Worm (Caenorhabditis elegans) whole organism, young adult: ENCODE data around the gene F54C8.7.
A peak's percentile ranks its signal among the peaks of the same experiment; 100 is the strongest.

Experiments used
- B0035.1 ChIP-seq: sonication (generic microtip); optimal IDR thresholded peaks from 2 replicates; lab custom pipeline; 2016; ENCODE audit warnings: missing genetic modification characterization, mild to moderate bottlenecking, missing compliant biosample characterization, missing genotype, missing genetic modification reagents
- B0261.1 ChIP-seq: sonication (generic microtip); optimal IDR thresholded peaks from 2 replicates; lab custom pipeline; 2016; ENCODE audit warnings: mild to moderate bottlenecking, missing genetic modification characterization, moderate library complexity, missing compliant biosample characterization
- C17E4.6 ChIP-seq: fragments of 200-800 bp; sonication (Bioruptor generic); IDR thresholded peaks from 2 replicates; pipeline ENCODE4 v1.3.6; 2022; ENCODE audit warnings: missing genetic modification reagents, missing genetic modification characterization, missing compliant biosample characterization
- F22D6.2 ChIP-seq: sonication (generic microtip); optimal IDR thresholded peaks from 2 replicates; lab custom pipeline; 2016; ENCODE audit warnings: mild to moderate bottlenecking, missing genetic modification characterization, missing compliant biosample characterization
- F37B4.10 ChIP-seq: fragments of 200-800 bp; sonication (Bioruptor generic); IDR thresholded peaks from 2 replicates; pipeline ENCODE4 v1.3.6; 2022; ENCODE audit warnings: missing genetic modification characterization, missing compliant biosample characterization
- F39B2.1 ChIP-seq: fragments of 200-800 bp; sonication (Bioruptor generic); IDR thresholded peaks from 2 replicates; pipeline ENCODE4 v1.3.6; 2022; ENCODE audit warnings: missing genetic modification reagents, missing genetic modification characterization, missing compliant biosample characterization
- K12H6.12 ChIP-seq: fragments of 200-800 bp; sonication (Bioruptor generic); optimal IDR thresholded peaks from 2 replicates; lab custom pipeline; 2018; ENCODE audit warnings: mild to moderate bottlenecking, missing genetic modification characterization, missing compliant biosample characterization
- Y79H2A.3 ChIP-seq: fragments of 200-800 bp; sonication (Bioruptor generic); conservative IDR thresholded peaks from 2 replicates; pipeline ENCODE4 v1.3.6; 2022; ENCODE audit warnings: missing genetic modification reagents, missing genetic modification characterization, missing compliant biosample characterization
- ZK185.1 ChIP-seq: sonication (generic microtip); optimal IDR thresholded peaks from 2 replicates; lab custom pipeline; 2016; ENCODE audit warnings: mild to moderate bottlenecking, missing genetic modification characterization, missing compliant biosample characterization; ENCODE audit not compliant: poor library complexity, severe bottlenecking
- akir-1 ChIP-seq: fragments of 200-800 bp; sonication (Bioruptor generic); optimal IDR thresholded peaks from 2 replicates; lab custom pipeline; 2018; ENCODE audit warnings: mild to moderate bottlenecking, missing genetic modification characterization, moderate library complexity, missing compliant biosample characterization
- ama-1 ChIP-seq, 3 experiments: fragments of 150-350 bp in 1 of 3; sonication (generic microtip) in 2 of 3; optimal IDR thresholded peaks; 2 replicates each; lab custom pipeline; 2014 to 2018; ENCODE audit warnings: missing biosample characterization in 2 of 3, missing genetic modification characterization in 2 of 3, missing genetic modification reagents in 2 of 3
- bed-2 ChIP-seq: fragments of 200-800 bp; sonication (Bioruptor generic); IDR thresholded peaks from 2 replicates; pipeline ENCODE4 v1.3.6; 2022; ENCODE audit warnings: missing genetic modification reagents, missing genetic modification characterization, missing compliant biosample characterization
- cebp-1 ChIP-seq, 2 experiments: fragments of 200-800 bp in 1 of 2; sonication (Bioruptor generic) in 1 of 2; sonication (generic microtip) in 1 of 2; IDR thresholded peaks in 1 of 2; optimal IDR thresholded peaks in 1 of 2; 2 replicates each; pipeline versions ENCODE4 v1.3.6 to Lab custom; 2017 to 2022; ENCODE audit warnings: missing compliant biosample characterization in 2 of 2, missing genetic modification characterization in 2 of 2, mild to moderate bottlenecking in 1 of 2, missing genetic modification reagents in 1 of 2, moderate library complexity in 1 of 2
- ceh-100 ChIP-seq: fragments of 200-800 bp; sonication (Bioruptor generic); IDR thresholded peaks from 2 replicates; pipeline ENCODE4 v1.3.6; 2022; ENCODE audit warnings: missing genetic modification reagents, missing genetic modification characterization, missing compliant biosample characterization
- ceh-27 ChIP-seq: fragments of 200-800 bp; sonication (Bioruptor generic); optimal IDR thresholded peaks from 2 replicates; lab custom pipeline; 2018; ENCODE audit warnings: mild to moderate bottlenecking, missing genetic modification characterization, moderate library complexity, missing compliant biosample characterization
- ceh-40 ChIP-seq: fragments of 200-800 bp; sonication (Bioruptor generic); IDR thresholded peaks from 2 replicates; pipeline ENCODE4 v1.3.6; 2022; ENCODE audit warnings: missing genetic modification characterization, missing compliant biosample characterization
- dox-1 ChIP-seq: fragments of 200-800 bp; sonication (Bioruptor generic); IDR thresholded peaks from 2 replicates; pipeline ENCODE4 v1.3.6; 2022; ENCODE audit warnings: missing genetic modification reagents, missing genetic modification characterization, missing compliant biosample characterization
- efl-1 ChIP-seq: fragments of 150-350 bp; optimal IDR thresholded peaks from 2 replicates; lab custom pipeline; 2014; ENCODE audit warnings: missing biosample characterization, missing genetic modification reagents, missing genetic modification characterization
- egrh-3 ChIP-seq: fragments of 200-800 bp; sonication (Bioruptor generic); IDR thresholded peaks from 2 replicates; pipeline ENCODE4 v1.3.6; 2022; ENCODE audit warnings: missing genetic modification reagents, missing genetic modification characterization, missing compliant biosample characterization
- ets-4 ChIP-seq: fragments of 200-800 bp; sonication (Bioruptor generic); optimal IDR thresholded peaks from 2 replicates; lab custom pipeline; 2018; ENCODE audit warnings: mild to moderate bottlenecking, missing genetic modification characterization, missing compliant biosample characterization
- hlh-26 ChIP-seq: fragments of 200-800 bp; sonication (Bioruptor generic); conservative IDR thresholded peaks from 2 replicates; pipeline ENCODE4 v1.3.6; 2022; ENCODE audit warnings: missing genetic modification reagents, missing genetic modification characterization, missing compliant biosample characterization
- hmg-20 ChIP-seq: fragments of 200-800 bp; sonication (Bioruptor generic); IDR thresholded peaks from 2 replicates; pipeline ENCODE4 v1.3.6; 2022; ENCODE audit warnings: missing genetic modification reagents, missing genetic modification characterization, missing compliant biosample characterization
- hrde-1 ChIP-seq: sonication (generic microtip); optimal IDR thresholded peaks from 2 replicates; lab custom pipeline; 2016; ENCODE audit warnings: missing genetic modification characterization, mild to moderate bottlenecking, missing compliant biosample characterization, moderate library complexity, missing genotype, missing genetic modification reagents, borderline replicate concordance
- let-607 ChIP-seq, 2 experiments: fragments of 200-800 bp in 1 of 2; sonication (Bioruptor generic) in 1 of 2; sonication (generic microtip) in 1 of 2; optimal IDR thresholded peaks; 2 replicates each; lab custom pipeline; 2016 to 2018; ENCODE audit warnings: mild to moderate bottlenecking in 2 of 2, missing compliant biosample characterization in 2 of 2, missing genetic modification characterization in 2 of 2, moderate library complexity in 2 of 2, missing genotype in 1 of 2
- lin-35 ChIP-seq, 3 experiments: fragments of 150-350 bp in 2 of 3; sonication (generic microtip) in 1 of 3; optimal IDR thresholded peaks; 2 replicates each; lab custom pipeline; 2014 to 2018; ENCODE audit warnings: missing biosample characterization in 3 of 3, missing genetic modification characterization in 3 of 3, missing genetic modification reagents in 3 of 3
- lin-40 ChIP-seq: sonication (generic microtip); optimal IDR thresholded peaks from 2 replicates; lab custom pipeline; 2016; ENCODE audit warnings: missing genetic modification characterization, mild to moderate bottlenecking, missing compliant biosample characterization, missing genotype, missing genetic modification reagents
- lin-54 ChIP-seq: fragments of 200-800 bp; sonication (Bioruptor generic); optimal IDR thresholded peaks from 2 replicates; lab custom pipeline; 2018; ENCODE audit warnings: mild to moderate bottlenecking, missing genetic modification characterization, missing compliant biosample characterization
- lsl-1 ChIP-seq: fragments of 200-800 bp; sonication (Bioruptor generic); optimal IDR thresholded peaks from 2 replicates; lab custom pipeline; 2018; ENCODE audit warnings: mild to moderate bottlenecking, missing genetic modification characterization, moderate library complexity, missing compliant biosample characterization
- madf-10 ChIP-seq: sonication (generic microtip); optimal IDR thresholded peaks from 2 replicates; lab custom pipeline; 2016; ENCODE audit warnings: mild to moderate bottlenecking, missing genetic modification characterization, missing compliant biosample characterization
- madf-6 ChIP-seq: fragments of 200-800 bp; sonication (Bioruptor generic); IDR thresholded peaks from 2 replicates; pipeline ENCODE4 v1.3.6; 2022; ENCODE audit warnings: missing genetic modification reagents, missing genetic modification characterization, missing compliant biosample characterization
- mcd-1 ChIP-seq: fragments of 200-800 bp; sonication (Bioruptor generic); IDR thresholded peaks from 2 replicates; pipeline ENCODE4 v1.3.6; 2022; ENCODE audit warnings: missing genetic modification reagents, missing genetic modification characterization, missing compliant biosample characterization
- nhr-90 ChIP-seq: sonication (generic microtip); optimal IDR thresholded peaks from 2 replicates; lab custom pipeline; 2016; ENCODE audit warnings: missing genotype, mild to moderate bottlenecking, missing genetic modification characterization, missing compliant biosample characterization
- rec-8 ChIP-seq, 2 experiments: sonication (generic microtip); optimal IDR thresholded peaks; 2 replicates each; lab custom pipeline; 2016; ENCODE audit warnings: mild to moderate bottlenecking in 2 of 2, missing genetic modification characterization in 2 of 2, missing genetic modification reagents in 2 of 2, missing genotype in 2 of 2, missing biosample characterization in 1 of 2, missing compliant biosample characterization in 1 of 2, moderate library complexity in 1 of 2
- sdz-38 ChIP-seq: sonication (generic microtip); optimal IDR thresholded peaks from 2 replicates; lab custom pipeline; 2016; ENCODE audit warnings: missing genotype, missing genetic modification characterization, missing compliant biosample characterization
- snpc-1.3 ChIP-seq: sonication (generic microtip); optimal IDR thresholded peaks from 2 replicates; lab custom pipeline; 2017; ENCODE audit warnings: missing genetic modification characterization, mild to moderate bottlenecking, missing compliant biosample characterization, antibody characterized with exemption, moderate library complexity, missing genotype, missing genetic modification reagents; ENCODE audit not compliant: insufficient read depth
- snpc-4 ChIP-seq, 5 experiments: fragments of 150-350 bp in 1 of 5; sonication (generic microtip) in 4 of 5; optimal IDR thresholded peaks; 2 replicates each; lab custom pipeline; 2014 to 2018; ENCODE audit warnings: missing genetic modification characterization in 5 of 5, missing biosample characterization in 3 of 5, antibody characterized with exemption in 2 of 5, mild to moderate bottlenecking in 2 of 5, missing compliant biosample characterization in 2 of 5, missing genotype in 2 of 5, moderate library complexity in 2 of 5, missing genetic modification reagents in 1 of 5
- tbp1 ChIP-seq: fragments of 200-800 bp; sonication (Bioruptor generic); optimal IDR thresholded peaks from 2 replicates; lab custom pipeline; 2018; ENCODE audit warnings: mild to moderate bottlenecking, missing genetic modification characterization, missing compliant biosample characterization
- tbx-9 ChIP-seq: sonication (generic microtip); optimal IDR thresholded peaks from 2 replicates; lab custom pipeline; 2016; ENCODE audit warnings: borderline replicate concordance, missing genetic modification characterization, inconsistent platforms, missing compliant biosample characterization
- unc-130 ChIP-seq: sonication (generic microtip); optimal IDR thresholded peaks from 2 replicates; lab custom pipeline; 2016; ENCODE audit warnings: missing genetic modification reagents, missing genetic modification characterization, missing compliant biosample characterization
- xnd-1 ChIP-seq: sonication (generic microtip); optimal IDR thresholded peaks from 2 replicates; lab custom pipeline; 2016; ENCODE audit warnings: missing genotype, missing genetic modification reagents, missing genetic modification characterization, missing compliant biosample characterization
- zfh-2 ChIP-seq: fragments of 200-800 bp; sonication (Bioruptor generic); conservative IDR thresholded peaks from 2 replicates; pipeline ENCODE4 v1.3.6; 2022; ENCODE audit warnings: missing genetic modification reagents, missing genetic modification characterization, missing compliant biosample characterization
- zim-3 ChIP-seq: sonication (generic microtip); optimal IDR thresholded peaks from 2 replicates; lab custom pipeline; 2017; ENCODE audit warnings: mild to moderate bottlenecking, missing genetic modification characterization, moderate library complexity, missing compliant biosample characterization
- ztf-6 ChIP-seq: fragments of 200-800 bp; sonication (Bioruptor generic); IDR thresholded peaks from 2 replicates; pipeline ENCODE4 v1.3.6; 2022; ENCODE audit warnings: missing genetic modification reagents, missing genetic modification characterization, missing compliant biosample characterization

F54C8.7 gene

DNA sequence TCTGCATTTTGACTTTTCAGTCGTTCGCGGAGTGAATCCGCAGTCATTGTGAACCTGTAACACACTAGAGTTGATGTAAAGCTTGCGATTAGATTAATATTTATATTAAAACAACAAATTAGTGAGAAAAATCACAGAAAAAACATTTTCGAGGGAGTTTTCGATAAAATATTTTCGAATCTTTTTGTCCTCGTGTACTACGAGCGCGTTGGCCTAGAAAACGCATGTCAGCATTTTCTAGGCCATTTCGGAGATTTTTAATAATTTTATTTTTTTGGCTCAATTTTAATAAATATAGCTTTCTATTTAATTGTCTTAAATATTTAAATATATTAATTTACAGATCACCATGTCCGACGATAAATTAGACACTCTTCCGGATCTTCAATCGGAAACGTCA is 11.6 kb upstream of the F54C8.7 start, which contains the start of gene B0464.9:
B0464.9 (plus strand) TSS at position 344 of the 400 bp plus-strand sequence.
- peak in 1 of 2 experiments; percentile 29 for TF ChIP-seq rec-8 (tag; optimal IDR thresholded peaks at IDR 0.05; lab: Kevin White, UChicago)
- TF ChIP-seq ceh-27 (GFP tag; lab: Kevin White, UChicago): peak; percentile 42
- peak; percentile 8 for TF ChIP-seq K12H6.12 (tag; lab: Kevin White, UChicago)
- TF ChIP-seq mcd-1 (GFP tag; lab: Robert Waterston, UW): peak; percentile 75
- peak; percentile 70 for TF ChIP-seq unc-130 (GFP tag; lab: Kevin White, UChicago)
- peak; percentile 84 for TF ChIP-seq ZK185.1 (tag; lab: Kevin White, UChicago)
- TF ChIP-seq let-607 (tag; optimal IDR thresholded peaks at IDR 0.05; lab: Kevin White, UChicago): peak in 1 of 2 experiments; percentile 50
- TF ChIP-seq nhr-90: no peak
- peak in 1 of 3 experiments; percentile 45 for TF ChIP-seq lin-35 (GFP tag; optimal IDR thresholded peaks at IDR 0.05; lab: Kevin White, UChicago)
- no peak for TF ChIP-seq cebp-1 (GFP tag; IDR thresholded peaks at IDR 0.05; lab: Robert Waterston, UW)
- TF ChIP-seq cebp-1 (tag; optimal IDR thresholded peaks at IDR 0.05; lab: Kevin White, UChicago): peak; percentile 22
- peak; percentile 41; the same call in 1 of the 2 replicates for TF ChIP-seq madf-6
- no peak for TF ChIP-seq zim-3
- TF ChIP-seq snpc-4 (GFP tag; optimal IDR thresholded peaks at IDR 0.05; lab: Kevin White, UChicago): no peak
- peak in 1 of 4 experiments; percentile 36 for TF ChIP-seq snpc-4 (tag; optimal IDR thresholded peaks at IDR 0.05; lab: Kevin White, UChicago)
- TF ChIP-seq F39B2.1: no peak
- peak; percentile 24 for TF ChIP-seq madf-10
- TF ChIP-seq lin-40 (tag; lab: Kevin White, UChicago): peak; percentile 33
- TF ChIP-seq dox-1 (GFP tag; lab: Robert Waterston, UW): 0 out of 2 replicates have a peak, but pooled peaks have one; percentile 9
- TF ChIP-seq akir-1 (GFP tag; lab: Kevin White, UChicago): no peak
- peak; percentile 21 for TF ChIP-seq F22D6.2 (tag; lab: Kevin White, UChicago)
- no peak for TF ChIP-seq tbx-9 (tag; lab: Kevin White, UChicago)
- TF ChIP-seq lin-54: peak; percentile 46
- TF ChIP-seq lsl-1 (GFP tag; lab: Kevin White, UChicago): peak; percentile 24
- no peak for TF ChIP-seq ama-1 (optimal IDR thresholded peaks at IDR 0.05; lab: Kevin White, UChicago)
- no peak for TF ChIP-seq ama-1 (GFP tag; optimal IDR thresholded peaks at IDR 0.05; lab: Kevin White, UChicago)
- no peak for TF ChIP-seq B0035.1 (tag; lab: Kevin White, UChicago)
- peak; percentile 9 for TF ChIP-seq hrde-1

DNA sequence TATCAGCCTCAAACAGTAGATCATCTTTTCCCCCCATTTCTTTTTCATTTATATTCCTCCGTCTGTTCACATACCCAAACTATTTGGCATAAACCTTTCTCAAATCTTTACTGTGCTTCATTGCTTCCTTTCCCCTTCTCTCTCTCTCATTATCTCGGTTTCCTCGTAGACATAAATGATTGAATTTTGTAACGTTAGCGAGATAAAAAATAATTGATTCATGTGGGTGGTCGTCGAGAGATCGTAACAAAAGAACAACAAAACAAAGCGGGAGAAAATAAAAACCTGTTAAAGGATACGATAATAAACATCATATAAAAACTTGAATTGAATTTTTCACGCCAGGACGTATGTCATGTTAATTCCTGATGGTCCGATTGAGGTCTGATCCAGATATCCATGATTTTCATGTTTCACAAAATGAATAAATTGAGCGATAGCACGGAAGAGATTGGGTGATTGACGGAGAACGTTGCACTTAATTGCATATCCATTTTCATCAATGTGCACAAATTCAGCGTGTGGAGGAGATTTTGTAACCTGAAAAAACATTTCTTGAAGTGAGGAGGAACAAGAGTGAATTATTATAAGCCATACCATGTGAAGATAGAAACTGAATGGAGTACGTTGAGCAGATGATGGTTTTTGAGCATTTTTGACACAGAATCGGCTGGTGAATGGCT is 9.1 kb upstream of the F54C8.7 start:
- TF ChIP-seq bed-2 (GFP tag; lab: Robert Waterston, UW) (no peak), Y79H2A.3 (GFP tag; lab: Robert Waterston, UW) (no peak), xnd-1 (tag; lab: Kevin White, UChicago) (peak; percentile 48), tbp1 (GFP tag; lab: Kevin White, UChicago) (no peak), ets-4 (no peak), ztf-6 (GFP tag; lab: Robert Waterston, UW) (no peak), egrh-3 (GFP tag; lab: Robert Waterston, UW) (no peak), zfh-2 (GFP tag; lab: Robert Waterston, UW) (no peak), mcd-1 (GFP tag; lab: Robert Waterston, UW) (0 out of 2 replicates have a peak, but pooled peaks have one; percentile 20), sdz-38 (tag; lab: Kevin White, UChicago) (no peak), ceh-100 (GFP tag; lab: Robert Waterston, UW) (no peak), hmg-20 (GFP tag; lab: Robert Waterston, UW) (no peak), hlh-26 (GFP tag; lab: Robert Waterston, UW) (no peak), cebp-1 (GFP tag; IDR thresholded peaks at IDR 0.05; lab: Robert Waterston, UW) (no peak), cebp-1 (tag; optimal IDR thresholded peaks at IDR 0.05; lab: Kevin White, UChicago) (peak; percentile 36), F37B4.10 (no peak), C17E4.6 (GFP tag; lab: Robert Waterston, UW) (no peak), ceh-40 (GFP tag; lab: Robert Waterston, UW) (no peak), efl-1 (no peak), hrde-1 (peak; percentile 73), B0261.1 (tag; lab: Kevin White, UChicago) (no peak), snpc-1.3 (tag; lab: Kevin White, UChicago) (peak; percentile 37)
